Fruit fly (Drosophila melanogaster) whole organism, wandering third instar larva: Measurements from ENCODE around the gene CG3473.

Experiments
- Dfd ChIP-seq: fragments of >200 bp; optimal IDR thresholded peaks from 2 replicates; lab custom pipeline; 2017; ENCODE audit warnings: missing biosample characterization, missing genetic modification characterization
- br ChIP-seq: fragments of 200-800 bp; sonication (Bioruptor generic); optimal IDR thresholded peaks from 2 replicates; lab custom pipeline; 2016; ENCODE audit warnings: missing biosample characterization, missing genetic modification characterization
- psq ChIP-seq: fragments of 200-800 bp; sonication (Bioruptor generic); optimal IDR thresholded peaks from 3 replicates; lab custom pipeline; 2017; ENCODE audit warnings: missing biosample characterization, mild to moderate bottlenecking, missing genetic modification characterization, moderate library complexity

DNA sequence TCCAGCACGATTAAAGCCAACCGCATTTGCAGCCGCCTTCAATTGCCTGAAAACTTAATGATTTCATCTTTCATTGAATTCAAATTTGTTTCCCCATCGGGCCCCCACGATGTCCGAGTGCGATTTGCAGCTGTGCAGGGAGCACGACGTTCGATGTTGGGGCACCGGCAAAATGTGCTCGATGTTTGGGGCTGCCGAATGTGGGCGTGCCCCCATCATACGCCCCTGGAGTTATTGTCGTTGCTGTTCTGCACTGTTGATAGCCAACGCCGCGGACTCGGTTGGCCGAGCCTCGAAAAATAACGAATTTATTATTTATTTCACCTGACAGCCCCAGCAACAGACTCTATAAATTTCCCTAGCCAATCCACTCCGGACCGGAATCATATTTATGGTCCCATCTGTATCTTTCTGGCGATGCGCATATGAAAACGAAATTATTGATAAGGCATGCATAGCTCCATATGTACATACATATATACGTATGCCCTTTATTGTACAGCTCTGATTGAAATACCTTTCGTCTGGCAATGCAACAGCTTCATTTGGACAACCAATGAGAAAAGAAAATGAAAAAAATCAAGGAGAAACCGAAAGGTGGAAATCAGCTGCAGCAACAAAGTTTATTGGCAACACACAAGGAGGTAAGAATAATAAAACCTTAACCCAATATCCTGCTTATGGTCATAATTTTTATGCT lies 12.7 kb downstream of the CG3473 start:
- TF ChIP-seq br (GFP tag; lab: Kevin White, UChicago) (no peak), Dfd (no peak), psq (no peak)
